Worm (Caenorhabditis elegans) whole organism, L2 larva: ENCODE data around the gene W05E10.1.

Experiments
- C34F6.9 ChIP-seq: fragments of 150-350 bp; optimal IDR thresholded peaks from 2 replicates; lab custom pipeline; 2014; ENCODE audit warnings: missing biosample characterization, missing genetic modification characterization
- F13H6.1 ChIP-seq: sonication (generic microtip); optimal IDR thresholded peaks from 2 replicates; lab custom pipeline; 2016; ENCODE audit warnings: missing genetic modification characterization, missing compliant biosample characterization
- R02D3.7 ChIP-seq: fragments of 150-350 bp; optimal IDR thresholded peaks from 2 replicates; lab custom pipeline; 2014; ENCODE audit warnings: missing biosample characterization, missing genetic modification characterization
- Y55F3AM.14 ChIP-seq: fragments of 200-800 bp; sonication (Bioruptor generic); optimal IDR thresholded peaks from 2 replicates; lab custom pipeline; 2018; ENCODE audit warnings: mild to moderate bottlenecking, missing genetic modification characterization, missing compliant biosample characterization
- ZK546.5 ChIP-seq: sonication (generic microtip); optimal IDR thresholded peaks from 2 replicates; lab custom pipeline; 2017; ENCODE audit warnings: missing biosample characterization, missing genetic modification characterization
- ama-1 ChIP-seq: fragments of 150-350 bp; optimal IDR thresholded peaks from 2 replicates; lab custom pipeline; 2018; ENCODE audit warnings: inconsistent platforms
- blmp-1 ChIP-seq: sonication (generic microtip); optimal IDR thresholded peaks from 2 replicates; lab custom pipeline; 2017; ENCODE audit warnings: missing genetic modification characterization, mild to moderate bottlenecking, missing compliant biosample characterization, antibody characterized with exemption, moderate library complexity; ENCODE audit not compliant: insufficient read depth
- ceh-82 ChIP-seq: fragments of 150-350 bp; optimal IDR thresholded peaks from 2 replicates; lab custom pipeline; 2014; ENCODE audit warnings: missing biosample characterization, missing genetic modification characterization
- crh-2 ChIP-seq: sonication (generic microtip); optimal IDR thresholded peaks from 2 replicates; lab custom pipeline; 2017; ENCODE audit warnings: missing biosample characterization, missing genetic modification characterization
- dmd-4 ChIP-seq: sonication (generic microtip); optimal IDR thresholded peaks from 2 replicates; lab custom pipeline; 2017; ENCODE audit warnings: missing biosample characterization, missing genetic modification characterization
- elt-1 ChIP-seq: fragments of 150-350 bp; optimal IDR thresholded peaks from 2 replicates; lab custom pipeline; 2014; ENCODE audit warnings: missing biosample characterization, missing genetic modification characterization
- elt-3 ChIP-seq: sonication (generic microtip); optimal IDR thresholded peaks from 2 replicates; lab custom pipeline; 2017; ENCODE audit warnings: missing biosample characterization, missing genetic modification characterization
- fos-1 ChIP-seq: fragments of 150-350 bp; optimal IDR thresholded peaks from 2 replicates; lab custom pipeline; 2014; ENCODE audit warnings: missing biosample characterization, missing genetic modification characterization
- lin-11 ChIP-seq: fragments of 150-350 bp; sonication (generic microtip); optimal IDR thresholded peaks from 2 replicates; lab custom pipeline; 2014; ENCODE audit warnings: missing biosample characterization, missing genetic modification characterization, inconsistent platforms, mixed read lengths
- lin-13 ChIP-seq: fragments of 150-350 bp; optimal IDR thresholded peaks from 2 replicates; lab custom pipeline; 2014; ENCODE audit warnings: missing biosample characterization, missing genetic modification reagents, missing genetic modification characterization
- lsy-2 ChIP-seq, 2 experiments: fragments of 150-350 bp in 1 of 2; sonication (generic microtip) in 1 of 2; optimal IDR thresholded peaks; 2 replicates each; lab custom pipeline; 2014 to 2017; ENCODE audit warnings: missing biosample characterization in 2 of 2, missing genetic modification characterization in 2 of 2
- mbf-1 ChIP-seq: sonication (generic microtip); optimal IDR thresholded peaks from 2 replicates; lab custom pipeline; 2017; ENCODE audit warnings: missing biosample characterization, missing genetic modification characterization
- mdl-1 ChIP-seq, 2 experiments: fragments of 150-350 bp in 1 of 2; sonication (generic microtip) in 1 of 2; optimal IDR thresholded peaks; 2 replicates each; lab custom pipeline; 2017; ENCODE audit warnings: missing biosample characterization in 2 of 2, missing genetic modification characterization in 2 of 2
- nhr-10 ChIP-seq: sonication (generic microtip); optimal IDR thresholded peaks from 2 replicates; lab custom pipeline; 2017; ENCODE audit warnings: missing biosample characterization, missing genetic modification characterization
- nhr-11 ChIP-seq: fragments of 150-350 bp; optimal IDR thresholded peaks from 2 replicates; lab custom pipeline; 2014; ENCODE audit warnings: missing biosample characterization, missing genetic modification characterization
- nhr-12 ChIP-seq: fragments of 150-350 bp; optimal IDR thresholded peaks from 2 replicates; lab custom pipeline; 2014; ENCODE audit warnings: missing biosample characterization, missing genetic modification characterization
- nhr-21 ChIP-seq: fragments of 150-350 bp; optimal IDR thresholded peaks from 2 replicates; lab custom pipeline; 2014; ENCODE audit warnings: missing biosample characterization, missing genetic modification characterization
- nhr-23 ChIP-seq: fragments of 150-350 bp; optimal IDR thresholded peaks from 2 replicates; lab custom pipeline; 2014; ENCODE audit warnings: missing biosample characterization, missing genetic modification reagents, missing genetic modification characterization
- nhr-237 ChIP-seq: fragments of 150-350 bp; optimal IDR thresholded peaks from 2 replicates; lab custom pipeline; 2014; ENCODE audit warnings: missing biosample characterization, missing genetic modification characterization
- nhr-25 ChIP-seq: fragments of 150-350 bp; sonication (generic microtip); optimal IDR thresholded peaks from 3 replicates; lab custom pipeline; 2014; ENCODE audit warnings: missing biosample characterization, missing genetic modification characterization
- nhr-6 ChIP-seq: fragments of 150-350 bp; optimal IDR thresholded peaks from 2 replicates; lab custom pipeline; 2014; ENCODE audit warnings: missing biosample characterization, missing genetic modification characterization
- nhr-77 ChIP-seq: fragments of 150-350 bp; optimal IDR thresholded peaks from 2 replicates; lab custom pipeline; 2014; ENCODE audit warnings: missing biosample characterization, missing genetic modification characterization
- peb-1 ChIP-seq: fragments of 150-350 bp; optimal IDR thresholded peaks from 2 replicates; lab custom pipeline; 2014; ENCODE audit warnings: missing biosample characterization, missing genetic modification characterization
- sem-4 ChIP-seq: fragments of 150-350 bp; optimal IDR thresholded peaks from 2 replicates; lab custom pipeline; 2014; ENCODE audit warnings: missing biosample characterization, missing genetic modification reagents, missing genetic modification characterization
- skn-1 ChIP-seq: sonication (generic microtip); optimal IDR thresholded peaks from 2 replicates; lab custom pipeline; 2017; ENCODE audit warnings: missing biosample characterization, missing genetic modification characterization
- sma-3 ChIP-seq: sonication (generic microtip); optimal IDR thresholded peaks from 2 replicates; lab custom pipeline; 2016; ENCODE audit warnings: missing genetic modification reagents, missing genetic modification characterization, missing compliant biosample characterization
- unc-39 ChIP-seq: fragments of 150-350 bp; optimal IDR thresholded peaks from 2 replicates; lab custom pipeline; 2014; ENCODE audit warnings: missing biosample characterization, missing genetic modification characterization
- unc-55 ChIP-seq: fragments of 150-350 bp; sonication (generic microtip); optimal IDR thresholded peaks from 3 replicates; lab custom pipeline; 2014; ENCODE audit warnings: missing biosample characterization, missing genetic modification reagents, missing genetic modification characterization
- unc-62 ChIP-seq: fragments of 150-350 bp; optimal IDR thresholded peaks from 2 replicates; lab custom pipeline; 2014; ENCODE audit warnings: missing biosample characterization, missing genetic modification reagents, missing genetic modification characterization
- zag-1 ChIP-seq: fragments of 150-350 bp; optimal IDR thresholded peaks from 2 replicates; lab custom pipeline; 2014; ENCODE audit warnings: missing biosample characterization, missing genetic modification characterization
- ztf-1 ChIP-seq: fragments of 200-800 bp; sonication (Bioruptor generic); conservative IDR thresholded peaks from 2 replicates; pipeline ENCODE4 v1.3.6; 2022; ENCODE audit warnings: missing genetic modification characterization, missing compliant biosample characterization
- ztf-11 ChIP-seq: sonication (generic microtip); optimal IDR thresholded peaks from 2 replicates; lab custom pipeline; 2017; ENCODE audit warnings: missing biosample characterization, missing genetic modification characterization
- ztf-4 ChIP-seq: fragments of 150-350 bp; optimal IDR thresholded peaks from 2 replicates; lab custom pipeline; 2014; ENCODE audit warnings: missing biosample characterization, missing genetic modification characterization

Gene W05E10.1

ce11 chrV:11730060-11730459 is 38.6 kb upstream of the W05E10.1 start, which contains the start of gene rhr-2:
Gene rhr-2 (minus strand): TSS chrV:11730160.
- no peak for TF ChIP-seq nhr-6 (tag; lab: Kevin White, UChicago)
- no peak for TF ChIP-seq mdl-1 (tag; optimal IDR thresholded peaks at IDR 0.05; lab: Kevin White, UChicago)
- no peak for TF ChIP-seq sma-3 (GFP tag; lab: Kevin White, UChicago)
- no peak for TF ChIP-seq nhr-12
- TF ChIP-seq lin-13 (GFP tag; lab: Kevin White, UChicago), result no peak
- no peak for TF ChIP-seq Y55F3AM.14 (GFP tag; lab: Kevin White, UChicago)
- TF ChIP-seq F13H6.1 (tag; lab: Kevin White, UChicago), result no peak
- TF ChIP-seq ZK546.5 (tag; lab: Kevin White, UChicago), result no peak
- no peak for TF ChIP-seq nhr-10 (tag; lab: Kevin White, UChicago)
- no peak for TF ChIP-seq unc-62 (GFP tag; lab: Kevin White, UChicago)
- no peak for TF ChIP-seq lsy-2 (tag; optimal IDR thresholded peaks at IDR 0.05; lab: Kevin White, UChicago)
- no peak for TF ChIP-seq nhr-11
- TF ChIP-seq elt-1 (tag; lab: Kevin White, UChicago), result no peak
- TF ChIP-seq ceh-82 (tag; lab: Kevin White, UChicago), result no peak
- no peak for TF ChIP-seq crh-2

ce11 chrV:11725971-11726370 is 34.5 kb upstream of the W05E10.1 start, which contains the start of gene daf-11:
Gene daf-11 (minus strand): TSS chrV:11726071.
- no peak for TF ChIP-seq mbf-1 (tag; lab: Kevin White, UChicago)
- TF ChIP-seq ceh-82 (tag; lab: Kevin White, UChicago), result no peak
- no peak for TF ChIP-seq R02D3.7 (tag; lab: Kevin White, UChicago)
- no peak for TF ChIP-seq C34F6.9 (tag; lab: Kevin White, UChicago)
- no peak for TF ChIP-seq sma-3 (GFP tag; lab: Kevin White, UChicago)
- no peak for TF ChIP-seq nhr-10 (tag; lab: Kevin White, UChicago)
- no peak for TF ChIP-seq ztf-11 (tag; lab: Kevin White, UChicago)
- TF ChIP-seq Y55F3AM.14 (GFP tag; lab: Kevin White, UChicago), result no peak
- no peak for TF ChIP-seq nhr-11
- no peak for TF ChIP-seq skn-1 (tag; lab: Kevin White, UChicago)
- TF ChIP-seq elt-1 (tag; lab: Kevin White, UChicago), result no peak
- no peak for TF ChIP-seq lin-11 (tag; lab: Kevin White, UChicago)
- no peak for TF ChIP-seq blmp-1
- TF ChIP-seq mdl-1 (tag; optimal IDR thresholded peaks at IDR 0.05; lab: Kevin White, UChicago), result no peak
- TF ChIP-seq unc-55 (GFP tag; lab: Kevin White, UChicago), result no peak
- TF ChIP-seq nhr-6 (tag; lab: Kevin White, UChicago), result no peak
- TF ChIP-seq unc-62 (GFP tag; lab: Kevin White, UChicago), result no peak
- no peak for TF ChIP-seq zag-1 (tag; lab: Kevin White, UChicago)

- TF ChIP-seq unc-39 (tag; lab: Kevin White, UChicago) (no peak), nhr-11 (no peak), nhr-77 (tag; lab: Kevin White, UChicago) (no peak), ztf-4 (no peak), zag-1 (tag; lab: Kevin White, UChicago) (no peak), C34F6.9 (tag; lab: Kevin White, UChicago) (no peak), ZK546.5 (tag; lab: Kevin White, UChicago) (no peak), ztf-1 (GFP tag; lab: Robert Waterston, UW) (no peak), elt-3 (tag; lab: Kevin White, UChicago) (no peak), peb-1 (tag; lab: Kevin White, UChicago) (no peak), ama-1 (lab: Kevin White, UChicago) (no peak), nhr-25 (tag; lab: Kevin White, UChicago) (no peak), fos-1 (tag; lab: Kevin White, UChicago) (no peak), nhr-23 (no peak), mdl-1 (tag; optimal IDR thresholded peaks at IDR 0.05; lab: Kevin White, UChicago) (no peak), sem-4 (tag; lab: Kevin White, UChicago) (no peak), nhr-21 (no peak), nhr-237 (no peak), dmd-4 (tag; lab: Kevin White, UChicago) (no peak)
Measured at ce11 chrV:11722858-11723257, 31.4 kb upstream of the W05E10.1 start.

- TF ChIP-seq fos-1 (tag; lab: Kevin White, UChicago) (peak; percentile 36), nhr-12 (no peak)
Measured at ce11 chrV:11716930-11717329, 25.4 kb upstream of the W05E10.1 start.
